Worm (Caenorhabditis elegans): ENCODE results near the gene mig-14.

DNA sequence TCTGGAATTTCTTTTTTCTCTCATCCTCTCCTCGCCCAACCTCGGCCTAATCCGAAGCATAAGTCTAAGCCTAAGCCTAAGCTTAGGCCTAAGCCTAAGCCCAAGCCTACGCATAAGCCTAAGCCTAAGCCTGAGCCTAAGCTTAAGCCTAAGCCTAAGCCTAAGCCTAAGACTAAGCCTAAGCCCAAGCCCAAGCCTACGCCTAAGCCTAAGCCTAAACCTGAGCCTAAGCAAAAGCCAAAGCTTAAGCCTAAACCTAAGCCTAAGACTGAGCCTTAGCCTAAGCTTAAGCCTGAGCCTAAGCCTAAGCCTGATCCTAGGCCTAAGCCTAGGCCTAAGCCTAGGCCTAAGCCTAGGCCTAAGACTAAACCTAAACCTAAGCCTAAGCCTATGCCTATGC, 54.8 kb downstream of the mig-14 start:
- TF ChIP-seq dao-5 (tag; optimal IDR thresholded peaks at IDR 0.05) (no peak), W03F9.2 (tag; optimal IDR thresholded peaks at IDR 0.05) (no peak), him-1 (tag; optimal IDR thresholded peaks at IDR 0.05) (no peak)

All from whole organism, L4/young adult.